Worm (Caenorhabditis elegans) whole organism, L2 larva: ENCODE results near the gene rpn-9.

Experiments used
- ceh-16 ChIP-seq: fragments of 150-350 bp; optimal IDR thresholded peaks from 2 replicates; lab custom pipeline; 2014; ENCODE audit warnings: missing biosample characterization, missing genetic modification characterization
- lsy-2 ChIP-seq, 2 experiments: fragments of 150-350 bp in 1 of 2; sonication (generic microtip) in 1 of 2; optimal IDR thresholded peaks; 2 replicates each; lab custom pipeline; 2014 to 2017; ENCODE audit warnings: missing biosample characterization in 2 of 2, missing genetic modification characterization in 2 of 2
- nhr-237 ChIP-seq: fragments of 150-350 bp; optimal IDR thresholded peaks from 2 replicates; lab custom pipeline; 2014; ENCODE audit warnings: missing biosample characterization, missing genetic modification characterization
- nhr-25 ChIP-seq: fragments of 150-350 bp; sonication (generic microtip); optimal IDR thresholded peaks from 3 replicates; lab custom pipeline; 2014; ENCODE audit warnings: missing biosample characterization, missing genetic modification characterization
- unc-62 ChIP-seq: fragments of 150-350 bp; optimal IDR thresholded peaks from 2 replicates; lab custom pipeline; 2014; ENCODE audit warnings: missing biosample characterization, missing genetic modification reagents, missing genetic modification characterization
- ztf-4 ChIP-seq: fragments of 150-350 bp; optimal IDR thresholded peaks from 2 replicates; lab custom pipeline; 2014; ENCODE audit warnings: missing biosample characterization, missing genetic modification characterization

- no peak for TF ChIP-seq nhr-25 (tag; lab: Kevin White, UChicago)
- no peak for TF ChIP-seq nhr-237 (tag; lab: Kevin White, UChicago)
- no peak for TF ChIP-seq unc-62 (GFP tag; lab: Kevin White, UChicago)
- no peak for TF ChIP-seq ceh-16
- no peak for TF ChIP-seq ztf-4 (tag; lab: Kevin White, UChicago)
- TF ChIP-seq lsy-2 (tag; optimal IDR thresholded peaks at IDR 0.05; lab: Kevin White, UChicago) = no peak
Measured at ce11 chrII:11247414-11247813, 8.7 kb upstream of the rpn-9 start, which contains the start of gene T06D8.10.
